Worm (Caenorhabditis elegans): ENCODE data around the gene del-10.

ce11 chrII:6469340-6469739 lies 12.6 kb downstream of the del-10 start:
- TF ChIP-seq him-1 (tag; optimal IDR thresholded peaks at IDR 0.05), result no peak
- no peak for TF ChIP-seq dao-5 (tag; optimal IDR thresholded peaks at IDR 0.05)
